Fruit fly (Drosophila melanogaster) S2 (cell line): ENCODE measurements around the gene Cpr100A.

Experiments
- CG8478 ChIP-seq: fragments of >200 bp; optimal IDR thresholded peaks from 2 replicates; lab custom pipeline; 2018
- CTCF ChIP-seq, 2 experiments: fragments of >200 bp; optimal IDR thresholded peaks; 2 replicates each; lab custom pipeline; 2018

The Cpr100A gene

DNA sequence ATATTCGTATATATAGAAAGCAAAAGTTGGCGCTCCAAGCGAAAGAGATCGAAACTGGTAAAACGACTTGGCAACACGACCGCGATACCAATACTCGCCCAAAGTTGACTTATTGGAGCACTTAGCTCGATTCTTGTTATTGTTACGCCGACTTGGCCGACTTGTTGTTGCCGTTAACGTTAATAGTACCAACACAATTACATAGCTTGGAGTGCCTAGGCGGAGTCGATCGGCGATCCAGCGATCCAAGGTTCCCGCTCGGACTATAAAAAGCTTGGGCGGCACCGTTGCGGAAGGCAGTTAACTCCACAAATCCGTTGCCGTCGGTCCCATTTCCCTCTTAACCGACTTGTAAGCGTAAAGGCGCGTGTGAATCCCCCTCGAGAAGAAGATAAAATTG is at the start of gene Cpr100A:
Gene Cpr100A (plus strand): TSS at position 290 of the 400 bp plus-strand sequence.
- no peak for TF ChIP-seq CTCF (optimal IDR thresholded peaks at IDR 0.05; lab: Kevin White, UChicago)
- no peak for TF ChIP-seq CG8478 (lab: Kevin White, UChicago)

DNA sequence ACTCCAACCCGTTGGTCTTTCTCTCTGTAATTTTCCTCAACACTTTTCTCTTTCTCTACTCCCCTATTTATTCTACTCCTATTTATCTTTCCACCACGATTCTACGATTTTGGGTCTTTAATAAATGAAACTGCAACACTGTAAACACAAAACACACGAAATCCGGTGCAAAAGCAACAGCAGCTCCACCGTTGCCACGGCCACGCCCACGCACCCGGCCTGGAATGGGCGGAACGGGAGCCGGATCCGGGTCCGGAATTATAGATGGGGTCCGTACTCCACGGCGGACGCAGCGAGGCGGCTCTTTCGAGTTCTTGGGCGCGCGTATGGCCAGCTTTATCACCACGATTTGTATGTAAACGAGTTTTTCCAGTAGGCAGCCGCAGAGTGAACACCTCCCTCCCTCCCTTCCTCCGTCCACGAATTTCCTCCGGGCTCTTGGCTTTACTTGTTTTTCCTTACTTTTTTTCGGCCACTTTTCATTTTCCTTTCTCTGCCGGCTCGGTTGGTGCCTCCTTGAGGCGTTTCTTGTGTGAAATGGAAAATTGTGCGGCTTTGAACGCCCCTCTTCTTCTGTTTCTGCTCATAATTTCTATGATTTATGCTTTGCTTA is 46.5 kb upstream of the Cpr100A start:
- TF ChIP-seq CG8478 (lab: Kevin White, UChicago) (no peak), CTCF (optimal IDR thresholded peaks at IDR 0.05; lab: Kevin White, UChicago) (no peak)

DNA sequence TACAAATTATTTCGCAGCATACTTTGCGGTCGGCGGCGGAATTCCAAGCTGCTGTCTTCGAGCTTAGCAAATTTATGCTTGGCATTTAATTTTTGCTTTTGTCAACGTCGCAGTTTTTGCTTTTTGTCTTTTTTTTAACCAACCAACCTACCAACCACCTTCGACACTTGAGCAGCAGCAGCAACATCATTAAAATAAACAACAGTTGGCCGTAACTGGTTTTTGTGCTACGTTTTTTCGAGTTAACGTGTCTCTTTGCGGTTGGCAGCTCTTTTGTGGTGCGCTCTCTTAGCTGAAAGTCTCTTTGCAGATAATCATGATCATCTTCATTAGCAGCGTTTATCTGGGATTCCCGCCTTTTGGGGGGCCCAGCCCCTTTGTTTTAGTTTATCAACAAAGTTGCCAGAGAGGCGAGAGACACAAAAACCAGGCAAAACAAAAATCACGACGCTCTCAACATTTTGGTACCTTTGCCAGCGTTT is 45.3 kb upstream of the Cpr100A start:
- TF ChIP-seq CG8478 (lab: Kevin White, UChicago) (no peak), CTCF (optimal IDR thresholded peaks at IDR 0.05; lab: Kevin White, UChicago) (no peak)

DNA sequence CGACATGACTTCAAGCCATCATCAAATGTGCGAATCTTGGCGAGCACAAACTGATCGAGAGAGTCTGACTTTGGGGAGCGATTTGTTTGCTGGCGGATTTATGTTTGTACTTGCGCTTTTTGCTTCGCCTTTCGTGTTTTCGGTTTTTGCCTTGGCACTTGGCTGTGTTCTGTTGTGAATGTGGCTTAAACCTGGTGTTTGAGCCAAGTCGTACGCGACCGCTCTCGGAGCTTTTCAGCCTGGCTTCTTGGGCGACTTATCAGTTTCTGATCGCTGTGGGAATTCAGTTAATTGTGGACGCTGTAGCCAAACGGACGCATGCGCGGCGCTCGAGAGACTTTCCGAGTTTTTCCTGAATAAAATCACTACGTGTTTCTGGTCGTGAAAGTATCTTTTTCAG is 39.8 kb upstream of the Cpr100A start, which contains the start of gene CG15544:
Gene CG15544 (plus strand): TSS at position 276 of the 400 bp plus-strand sequence.
- TF ChIP-seq CG8478 (lab: Kevin White, UChicago) = no peak
- TF ChIP-seq CTCF (optimal IDR thresholded peaks at IDR 0.05; lab: Kevin White, UChicago) = no peak

DNA sequence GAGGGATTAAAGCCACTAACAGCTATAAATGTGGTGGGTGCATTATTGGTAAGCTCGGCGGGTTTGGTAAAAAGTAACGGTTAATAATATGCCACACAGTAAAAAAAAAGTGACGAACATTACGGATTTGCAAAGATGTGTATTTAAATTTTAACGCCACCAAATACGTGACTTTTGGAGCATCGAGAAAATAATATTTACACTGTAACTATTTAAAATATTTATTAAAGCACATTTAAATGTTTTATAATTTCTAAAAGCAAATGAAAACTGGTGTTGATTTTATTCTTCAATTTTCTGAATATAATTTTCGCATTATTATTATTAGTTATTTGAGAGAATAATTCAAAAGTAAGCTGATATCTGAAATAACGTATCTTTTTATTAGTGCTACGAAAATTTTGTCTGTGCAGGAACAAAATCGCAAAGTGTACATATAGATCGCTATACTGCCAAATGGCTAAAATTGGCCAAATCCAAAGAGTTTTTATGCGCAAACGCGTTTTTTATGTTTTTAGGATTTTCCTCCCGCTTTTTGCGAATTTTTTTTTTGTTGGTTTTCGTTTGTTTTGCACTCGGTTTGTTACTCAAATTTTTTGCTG is 38.8 kb upstream of the Cpr100A start:
- no peak for TF ChIP-seq CG8478 (lab: Kevin White, UChicago)
- TF ChIP-seq CTCF (optimal IDR thresholded peaks at IDR 0.05; lab: Kevin White, UChicago) = no peak

DNA sequence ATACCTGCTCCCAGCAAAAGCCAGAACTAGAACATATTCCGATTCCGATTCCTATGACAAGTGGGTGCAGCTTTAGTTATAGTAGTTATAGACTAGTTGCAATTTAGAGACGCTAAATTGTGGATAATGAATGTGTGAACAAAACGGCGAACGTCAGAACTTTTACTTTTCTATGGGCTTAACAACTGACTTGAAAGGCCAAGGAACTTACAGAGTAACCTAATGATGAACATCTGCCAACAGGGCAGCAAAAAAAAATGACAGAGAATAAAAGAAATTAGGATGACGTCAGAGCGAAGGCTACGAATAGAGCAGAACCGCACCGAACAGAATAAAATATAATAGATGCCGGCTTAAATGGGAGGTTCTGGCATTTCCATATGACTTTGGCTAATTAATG is 35.2 kb upstream of the Cpr100A start:
- TF ChIP-seq CTCF (optimal IDR thresholded peaks at IDR 0.05; lab: Kevin White, UChicago) (no peak), CG8478 (lab: Kevin White, UChicago) (no peak)

DNA sequence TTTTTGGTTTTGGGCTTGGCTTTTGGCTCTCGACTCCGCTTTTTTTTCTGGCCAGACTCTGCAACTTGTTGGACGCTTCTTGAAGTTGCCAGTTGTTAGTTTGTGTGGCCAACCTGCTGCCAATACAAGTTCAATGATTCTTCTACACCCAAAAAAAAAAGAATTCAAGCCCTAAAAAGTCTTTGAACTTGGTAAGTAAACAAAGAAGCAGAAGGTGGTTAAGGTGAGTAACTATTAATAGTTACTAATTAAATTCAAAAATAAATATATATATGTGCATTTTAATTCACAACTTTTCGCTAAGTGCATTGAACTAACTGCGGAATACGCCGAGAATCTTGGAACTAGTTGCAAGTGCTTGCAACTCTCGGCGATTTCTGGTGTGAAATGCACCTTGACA is 34.2 kb upstream of the Cpr100A start:
- TF ChIP-seq CTCF (optimal IDR thresholded peaks at IDR 0.05; lab: Kevin White, UChicago) (no peak), CG8478 (lab: Kevin White, UChicago) (no peak)

DNA sequence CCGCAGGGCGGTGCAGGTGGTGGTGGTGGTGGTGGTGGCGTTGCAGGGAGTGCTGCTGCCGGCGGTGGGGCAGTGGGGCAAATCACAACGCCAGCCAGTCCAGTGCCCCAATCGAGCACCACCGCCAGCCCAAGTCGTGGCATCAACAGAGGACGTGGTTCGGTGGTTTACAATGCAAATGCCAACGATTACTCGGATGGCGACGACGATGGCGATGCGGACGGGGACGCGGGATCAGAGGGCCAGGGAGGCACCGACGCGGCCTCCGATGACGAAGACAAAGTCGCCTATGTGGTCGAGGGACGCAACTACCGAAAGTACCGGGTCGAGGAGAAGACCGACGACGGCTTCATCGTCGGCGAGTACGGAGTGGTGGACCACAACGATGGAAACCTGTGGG is 26.6 kb upstream of the Cpr100A start:
- TF ChIP-seq CTCF (optimal IDR thresholded peaks at IDR 0.05; lab: Kevin White, UChicago) = no peak
- TF ChIP-seq CG8478 (lab: Kevin White, UChicago) = no peak

DNA sequence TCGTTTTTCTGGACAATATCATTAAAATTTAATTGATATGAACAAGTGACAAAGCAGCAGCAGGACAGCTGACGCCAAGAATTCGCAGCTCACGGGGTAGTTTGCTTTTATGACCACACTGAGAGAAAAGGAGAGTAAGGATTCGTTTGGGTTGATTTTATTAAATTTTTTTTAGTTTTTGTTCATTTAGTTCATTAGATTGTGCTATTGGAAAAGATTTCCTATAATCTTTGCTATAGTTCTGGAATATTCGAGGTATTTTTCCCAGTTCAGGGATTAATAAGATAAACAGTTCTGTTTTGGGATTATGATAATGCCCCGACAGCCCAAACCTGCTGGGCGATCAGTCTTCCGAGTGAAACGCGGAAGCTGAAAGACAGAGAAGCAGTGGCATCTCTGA is 25.1 kb upstream of the Cpr100A start:
- TF ChIP-seq CTCF (optimal IDR thresholded peaks at IDR 0.05; lab: Kevin White, UChicago) = no peak

DNA sequence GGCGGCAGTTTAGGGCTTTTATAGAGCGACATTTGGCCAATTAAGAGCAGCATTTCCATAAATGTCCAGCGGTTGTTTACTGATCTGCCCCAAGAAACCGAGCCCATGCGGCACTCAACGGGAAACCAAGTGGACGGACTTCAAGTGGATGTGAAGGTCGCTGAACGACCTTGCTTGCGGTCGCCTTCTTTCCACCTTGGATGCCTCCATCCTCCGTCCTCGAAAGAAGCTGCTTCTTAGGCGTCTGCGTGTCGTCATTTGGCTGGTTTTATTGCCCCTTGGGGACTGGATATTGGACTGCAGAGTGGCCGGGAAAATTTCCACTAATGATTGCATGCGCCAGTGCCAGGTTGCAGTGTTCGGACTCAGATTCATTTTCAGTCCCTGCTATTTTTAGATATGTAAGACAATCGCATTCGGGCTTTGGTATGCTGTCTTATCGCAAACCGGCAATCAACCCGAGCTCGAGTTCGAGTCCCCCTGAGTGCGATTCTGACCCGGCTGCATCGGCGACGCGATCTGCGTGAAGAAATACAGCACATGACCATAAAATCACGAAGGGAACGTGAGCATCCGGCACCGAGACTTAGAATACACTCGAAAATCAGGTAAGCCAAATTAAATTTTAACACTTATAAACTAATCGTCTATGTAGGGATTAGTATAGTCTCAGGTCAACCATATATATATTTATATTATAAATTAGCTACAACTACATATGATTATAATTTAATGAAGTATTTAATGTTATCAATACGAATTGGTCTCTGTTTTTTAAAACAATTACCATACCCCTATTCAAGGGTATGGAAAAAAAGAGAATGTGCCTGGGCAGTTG is 24.5 kb upstream of the Cpr100A start:
- TF ChIP-seq CG8478 (lab: Kevin White, UChicago) (no peak), CTCF (optimal IDR thresholded peaks at IDR 0.05; lab: Kevin White, UChicago) (no peak)

DNA sequence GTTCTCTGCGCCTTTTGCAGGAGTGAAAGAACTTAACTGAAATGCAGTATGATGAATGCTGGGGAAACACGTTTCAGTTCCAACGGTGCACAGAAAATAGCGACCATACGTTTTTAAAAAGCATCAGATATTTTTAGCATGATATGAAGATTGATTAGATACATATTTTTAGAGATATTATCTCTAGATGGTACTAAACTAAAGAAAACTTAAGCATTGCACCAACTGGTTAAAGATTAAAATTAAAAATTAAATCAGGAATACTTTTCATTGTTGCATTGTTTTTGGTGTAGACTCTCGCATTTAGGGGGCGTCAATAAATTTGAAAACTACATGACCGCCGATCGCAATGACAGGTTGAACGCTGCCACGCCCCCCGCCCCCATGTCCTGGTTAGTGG is 23.6 kb upstream of the Cpr100A start:
- no peak for TF ChIP-seq CTCF (optimal IDR thresholded peaks at IDR 0.05; lab: Kevin White, UChicago)
- no peak for TF ChIP-seq CG8478 (lab: Kevin White, UChicago)

DNA sequence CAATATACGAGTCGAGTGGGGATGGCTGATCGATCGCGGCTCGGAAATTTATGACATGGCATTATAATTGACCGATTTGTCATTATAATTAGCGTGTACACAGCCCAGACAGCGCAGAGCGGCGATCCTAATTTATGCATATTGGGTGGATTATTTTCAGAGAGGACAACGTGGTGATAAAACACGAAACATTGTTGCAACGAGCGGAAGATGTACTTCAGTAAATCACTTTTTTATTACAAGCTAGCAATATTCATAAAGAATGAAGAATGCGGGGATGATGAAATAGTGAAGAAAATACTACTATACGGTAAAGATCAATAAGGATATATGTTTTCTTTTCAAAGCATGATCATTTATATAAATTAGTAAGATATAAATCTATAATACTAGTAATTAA is 22.9 kb upstream of the Cpr100A start:
- TF ChIP-seq CG8478 (lab: Kevin White, UChicago) (no peak), CTCF (optimal IDR thresholded peaks at IDR 0.05; lab: Kevin White, UChicago) (no peak)

DNA sequence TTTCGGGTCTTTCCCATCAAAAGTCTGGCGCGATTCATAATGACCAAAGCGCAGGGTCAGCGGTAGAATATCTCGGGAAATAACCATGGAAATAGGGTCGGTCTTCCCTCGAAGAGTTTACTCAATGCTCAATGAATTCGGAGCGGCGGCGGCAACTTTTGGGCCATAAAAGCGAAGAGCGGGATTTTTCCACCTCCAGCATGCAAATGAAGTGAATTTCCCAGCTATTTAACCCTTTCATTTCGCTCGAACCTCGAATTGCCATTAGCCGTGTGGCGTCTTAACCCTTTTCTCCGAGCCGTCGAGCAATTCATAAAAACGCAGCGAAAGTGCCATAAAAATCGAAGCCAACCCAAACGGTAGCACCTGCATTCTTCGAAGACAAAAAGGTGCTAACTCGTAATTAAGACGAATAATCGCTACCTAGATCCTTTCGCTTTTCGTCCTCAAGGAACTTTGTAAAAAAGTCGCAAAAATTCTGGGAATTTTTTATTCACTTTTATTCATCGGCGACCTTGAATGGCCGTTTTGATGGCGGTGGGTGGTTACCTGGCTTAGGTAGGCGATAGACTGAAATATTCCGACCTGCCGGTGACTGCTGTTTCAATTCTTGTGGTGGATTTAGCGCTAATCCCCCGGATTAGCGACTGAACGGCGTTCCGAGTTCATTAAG is 17.7 kb upstream of the Cpr100A start:
- no peak for TF ChIP-seq CTCF (optimal IDR thresholded peaks at IDR 0.05; lab: Kevin White, UChicago)
- TF ChIP-seq CG8478 (lab: Kevin White, UChicago) = no peak

DNA sequence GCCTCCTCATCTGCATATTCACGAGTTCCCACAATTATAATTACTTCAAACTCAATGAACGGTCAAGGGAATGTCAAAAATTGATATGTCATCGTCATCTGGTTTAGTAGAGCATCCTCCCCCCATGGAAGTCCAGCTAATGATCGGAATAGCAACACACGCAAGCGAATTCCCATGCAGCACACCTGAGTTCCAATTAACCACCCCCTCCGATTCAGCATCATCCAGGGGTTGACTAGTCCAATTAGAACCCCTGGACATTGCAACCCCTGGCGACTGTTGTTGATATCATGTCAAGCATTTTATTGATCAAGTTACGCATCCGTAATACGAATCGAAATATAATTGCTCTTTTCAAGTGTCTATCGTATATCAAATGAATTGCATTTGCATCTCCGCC is 16.9 kb upstream of the Cpr100A start:
- TF ChIP-seq CG8478 (lab: Kevin White, UChicago) (no peak), CTCF (optimal IDR thresholded peaks at IDR 0.05; lab: Kevin White, UChicago) (no peak)
